Worm (Caenorhabditis elegans) whole organism, L4/young adult: ENCODE measurements around the gene brd-1.

Source experiments
- W03F9.2 ChIP-seq: fragments of 150-350 bp; optimal IDR thresholded peaks from 2 replicates; lab custom pipeline; 2014; ENCODE audit warnings: missing biosample characterization, missing genetic modification characterization
- dao-5 ChIP-seq: sonication (generic microtip); optimal IDR thresholded peaks from 2 replicates; lab custom pipeline; 2016; ENCODE audit warnings: missing genotype, missing genetic modification characterization, moderate library complexity, missing compliant biosample characterization
- him-1 ChIP-seq: sonication (generic microtip); optimal IDR thresholded peaks from 2 replicates; lab custom pipeline; 2016; ENCODE audit warnings: missing genotype, missing genetic modification reagents, missing genetic modification characterization, missing compliant biosample characterization

Gene brd-1

DNA sequence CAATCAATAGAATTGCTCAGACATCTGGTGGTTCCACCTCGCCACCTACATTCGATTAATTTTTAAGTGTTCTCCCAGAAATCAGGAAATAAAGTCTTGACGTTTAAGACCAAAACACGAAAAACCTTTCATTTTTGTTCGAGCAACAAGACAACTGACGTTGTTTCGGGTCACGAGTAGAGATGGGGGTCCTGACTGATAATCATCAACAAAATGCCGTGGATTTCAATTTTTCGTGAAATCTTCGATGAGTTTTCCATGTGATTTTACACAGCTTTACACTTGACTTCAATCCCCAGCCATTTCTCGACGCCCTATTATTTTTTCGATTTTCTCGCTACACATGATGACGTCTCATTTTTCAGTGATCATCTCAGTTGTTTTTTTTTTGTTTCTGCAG is 18.2 kb downstream of the brd-1 start:
- no peak for TF ChIP-seq him-1 (tag; lab: Kevin White, UChicago)
- no peak for TF ChIP-seq dao-5 (tag; lab: Kevin White, UChicago)
- TF ChIP-seq W03F9.2 (tag; lab: Kevin White, UChicago), result no peak

DNA sequence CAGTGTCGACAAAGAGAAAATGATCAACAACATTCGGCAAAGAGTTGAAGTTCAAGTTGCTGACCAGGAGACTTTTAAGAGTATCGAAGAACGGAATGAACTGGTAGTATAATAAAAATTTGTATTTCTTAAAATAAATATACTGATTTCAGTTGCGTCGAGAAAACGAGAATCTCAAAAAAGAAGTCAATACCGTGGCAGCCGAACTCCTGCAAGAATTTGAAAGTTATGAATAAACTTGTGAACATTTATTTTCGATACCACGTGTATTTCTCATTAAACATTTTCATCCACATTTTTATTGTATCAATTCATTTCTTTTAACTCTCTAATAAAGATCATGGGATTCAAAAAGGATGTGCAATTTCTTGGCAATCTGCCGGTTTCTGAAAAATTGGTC is 19.3 kb downstream of the brd-1 start, which contains the start of gene K04C2.8:
K04C2.8 (plus strand) TSS at position 301 of the 400 bp plus-strand sequence.
- TF ChIP-seq dao-5 (tag; lab: Kevin White, UChicago) (no peak), him-1 (tag; lab: Kevin White, UChicago) (no peak), W03F9.2 (tag; lab: Kevin White, UChicago) (no peak)

- no peak for TF ChIP-seq W03F9.2 (tag; lab: Kevin White, UChicago)
- TF ChIP-seq him-1 (tag; lab: Kevin White, UChicago), result no peak
- TF ChIP-seq dao-5 (tag; lab: Kevin White, UChicago), result no peak
Measured at ce11 chrIII:6869268-6869667, 20.0 kb downstream of the brd-1 start, which contains the start of the genes cra-1 and kbp-1. TSS of gene cra-1 (minus strand) at chrIII:6869460. TSS of gene kbp-1 (plus strand) at chrIII:6869633.

DNA sequence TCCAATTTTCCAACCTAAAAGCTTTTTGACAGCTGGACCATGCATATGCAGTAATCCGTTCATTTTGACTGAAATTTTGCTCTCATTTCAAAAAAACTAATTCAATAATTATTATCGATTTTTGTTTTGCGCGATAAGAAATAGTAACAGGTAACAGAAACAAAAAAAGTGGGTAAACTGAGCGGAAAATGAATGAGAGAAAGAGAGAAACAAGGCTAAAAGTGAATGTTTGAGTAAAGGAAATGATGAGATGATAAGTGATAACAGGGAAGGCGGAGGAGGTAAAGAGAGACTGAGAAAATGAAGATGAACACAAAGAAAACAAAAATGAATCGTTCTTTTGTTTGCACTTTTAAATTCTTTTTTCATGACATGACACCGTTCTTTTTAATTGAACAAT is 25.4 kb downstream of the brd-1 start, which contains the start of gene sma-3:
sma-3 (minus strand) TSS at position 68 of the 400 bp plus-strand sequence.
- TF ChIP-seq him-1 (tag; lab: Kevin White, UChicago) (no peak), dao-5 (tag; lab: Kevin White, UChicago) (no peak), W03F9.2 (tag; lab: Kevin White, UChicago) (no peak)

DNA sequence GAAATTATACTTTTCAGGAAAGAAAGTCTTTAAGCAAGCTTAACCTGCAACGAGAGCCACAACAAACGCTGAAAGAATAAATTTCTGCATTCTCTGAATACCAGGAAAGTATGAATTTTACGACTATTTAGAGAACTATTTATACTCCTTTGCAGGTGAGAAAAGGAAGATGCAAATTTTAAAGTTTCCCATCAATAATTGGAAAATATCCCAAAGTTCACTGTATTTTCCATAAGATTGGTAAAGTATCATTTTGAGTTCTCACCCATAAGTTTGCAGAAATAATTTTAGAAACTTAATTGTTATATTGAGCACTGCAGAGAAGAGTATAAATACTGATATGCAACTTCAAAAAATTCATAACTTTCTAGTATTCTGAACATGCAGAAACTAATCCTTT is 29.8 kb downstream of the brd-1 start, which contains the start of gene clec-158:
clec-158 (minus strand) TSS at position 101 of the 400 bp plus-strand sequence.
- no peak for TF ChIP-seq dao-5 (tag; lab: Kevin White, UChicago)
- no peak for TF ChIP-seq W03F9.2 (tag; lab: Kevin White, UChicago)
- no peak for TF ChIP-seq him-1 (tag; lab: Kevin White, UChicago)

DNA sequence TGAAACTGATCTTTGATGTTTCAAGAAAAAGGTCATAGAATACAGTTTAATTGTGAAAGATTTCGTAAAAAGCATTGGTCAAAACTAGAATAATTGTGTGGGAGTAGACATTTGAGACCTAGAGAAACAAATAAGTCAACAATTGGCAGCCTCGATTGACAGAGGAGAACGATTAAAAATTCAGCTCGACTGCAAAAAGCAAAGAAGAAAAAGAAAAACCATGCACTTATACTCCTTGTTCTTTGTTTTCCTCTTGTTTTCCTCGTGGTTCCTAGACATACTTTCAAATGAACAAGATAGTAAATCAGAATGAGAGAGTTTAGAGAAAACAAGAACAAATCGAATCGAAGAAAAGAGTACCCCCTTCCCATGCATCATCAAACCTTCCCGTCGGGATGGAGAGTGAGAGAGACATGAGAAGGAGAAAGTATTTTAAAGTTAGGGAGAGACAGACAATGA is 31.9 kb downstream of the brd-1 start:
- no peak for TF ChIP-seq W03F9.2 (tag; lab: Kevin White, UChicago)
- TF ChIP-seq him-1 (tag; lab: Kevin White, UChicago), result no peak
- TF ChIP-seq dao-5 (tag; lab: Kevin White, UChicago), result no peak

DNA sequence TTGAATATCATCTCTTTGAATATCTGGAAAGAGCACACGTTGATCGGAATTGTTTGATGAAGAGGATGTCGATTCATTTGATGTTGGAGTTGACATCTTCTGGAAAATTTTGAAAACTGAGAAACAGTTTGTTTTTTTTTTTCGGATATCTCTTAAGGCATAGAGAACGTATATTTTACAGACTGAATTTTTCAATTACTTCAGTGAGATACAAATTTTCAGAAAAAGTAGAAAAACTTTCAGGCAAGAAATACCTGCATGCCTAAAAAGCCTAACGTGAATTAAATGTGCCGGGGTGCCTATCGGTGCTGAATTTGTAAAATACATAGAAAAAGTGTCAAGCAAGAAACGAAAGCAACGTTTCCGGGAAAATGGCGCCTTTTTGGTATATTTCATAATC is 32.6 kb downstream of the brd-1 start, which contains the start of gene zak-1:
zak-1 (minus strand) TSS at position 101 of the 400 bp plus-strand sequence.
- TF ChIP-seq W03F9.2 (tag; lab: Kevin White, UChicago) (no peak), dao-5 (tag; lab: Kevin White, UChicago) (no peak), him-1 (tag; lab: Kevin White, UChicago) (no peak)

DNA sequence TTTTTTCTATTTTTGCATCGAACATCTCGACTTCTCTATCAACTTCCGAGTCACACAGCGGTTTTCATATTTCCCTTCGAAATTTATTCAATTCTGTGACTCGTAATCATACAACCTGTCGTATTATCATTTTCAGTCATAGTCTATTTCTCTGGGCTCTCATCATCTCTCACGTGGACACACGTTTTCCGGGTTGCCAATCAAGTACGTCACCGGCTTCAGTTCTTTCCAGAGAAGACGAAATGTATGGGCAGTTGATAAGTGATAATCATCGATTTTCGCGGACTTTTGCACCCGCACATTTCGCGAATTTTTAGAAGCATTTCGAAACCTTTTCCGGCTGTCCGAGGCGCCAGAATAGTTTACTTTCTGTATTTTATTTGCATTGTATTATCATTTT is 39.0 kb downstream of the brd-1 start, which contains the start of gene srv-1:
srv-1 (plus strand) TSS at position 131 of the 400 bp plus-strand sequence.
- TF ChIP-seq W03F9.2 (tag; lab: Kevin White, UChicago) (no peak), him-1 (tag; lab: Kevin White, UChicago) (no peak)

DNA sequence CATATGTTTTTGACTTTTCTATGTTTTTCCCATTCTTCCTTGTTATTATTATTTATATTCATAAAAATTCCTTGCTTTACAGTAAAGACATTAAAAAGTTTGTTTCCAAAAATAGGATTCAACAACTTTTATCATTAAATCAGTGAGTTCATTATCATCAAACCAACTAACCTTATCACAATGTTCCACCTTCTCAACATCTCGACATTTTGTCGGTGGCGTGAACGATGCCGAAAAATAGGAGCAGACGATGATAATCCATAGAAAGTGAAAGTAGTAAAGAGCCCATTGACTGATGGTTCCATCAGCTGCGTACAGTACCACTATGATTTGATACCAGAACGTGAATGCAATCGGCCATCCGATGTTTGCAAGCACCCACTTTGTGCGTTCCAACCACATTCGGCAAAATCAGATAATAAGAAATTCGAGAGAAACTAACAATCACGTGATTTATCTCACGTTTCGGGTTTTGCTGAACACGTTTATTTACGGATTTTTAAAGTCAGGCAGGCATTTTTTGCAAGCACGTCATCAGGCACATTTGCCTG is 40.6 kb downstream of the brd-1 start, which contains the start of gene dhhc-5:
dhhc-5 (minus strand) TSS at position 406 of the 551 bp plus-strand sequence.
- no peak for TF ChIP-seq dao-5 (tag; lab: Kevin White, UChicago)
- TF ChIP-seq him-1 (tag; lab: Kevin White, UChicago), result no peak
- no peak for TF ChIP-seq W03F9.2 (tag; lab: Kevin White, UChicago)

DNA sequence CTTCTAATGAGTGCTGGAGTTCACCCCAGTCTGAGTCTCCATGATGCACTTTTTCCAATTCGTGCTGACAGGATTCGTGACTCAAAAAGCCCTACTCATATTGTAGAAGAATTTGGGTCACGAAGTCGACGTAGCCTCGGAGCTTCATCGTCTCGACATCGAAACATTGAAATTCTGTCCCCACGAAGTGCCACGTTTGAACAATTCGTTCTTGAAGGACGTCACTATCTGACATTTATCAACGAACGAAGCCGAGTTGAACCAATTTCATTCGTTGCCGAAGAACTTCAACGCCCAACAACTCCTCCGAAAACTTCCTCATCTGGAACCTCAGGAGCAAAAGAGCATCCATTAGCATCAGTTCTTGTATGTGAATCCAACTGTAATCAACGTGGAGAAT is 50.2 kb downstream of the brd-1 start:
- TF ChIP-seq W03F9.2 (tag; lab: Kevin White, UChicago) (no peak), him-1 (tag; lab: Kevin White, UChicago) (no peak), dao-5 (tag; lab: Kevin White, UChicago) (no peak)

ce11 chrIII:6837320-6837719 is 52.0 kb downstream of the brd-1 start:
- TF ChIP-seq dao-5 (tag; lab: Kevin White, UChicago) (no peak), him-1 (tag; lab: Kevin White, UChicago) (no peak)
